Worm (Caenorhabditis elegans): Measurements from ENCODE around the gene asps-1.
A peak's percentile ranks its signal among the peaks of the same experiment; 100 is the strongest.

asps-1 gene

ce11 chrV:10352928-10353427 is 35.8 kb upstream of the asps-1 start, which contains the start of gene nol-56 (continued):
- TF ChIP-seq hlh-4 (tag; optimal IDR thresholded peaks at IDR 0.05) (no peak), nhr-20 (tag; optimal IDR thresholded peaks at IDR 0.05) (peak; percentile 91), nhr-90 (tag; optimal IDR thresholded peaks at IDR 0.05; ENCODE audit: poor library complexity) (peak; percentile 90), ets-5 (GFP tag; IDR thresholded peaks at IDR 0.05) (no peak), elt-3 (tag; optimal IDR thresholded peaks at IDR 0.05) (peak in 2 of 6 experiments; percentile 44 to 47), ceh-82 (tag; optimal IDR thresholded peaks at IDR 0.05) (peak; percentile 72 to 82 (median 73)), ceh-88 (GFP tag; IDR thresholded peaks at IDR 0.05) (no peak; the same call in 1 of the 2 replicates), grh-1 (GFP tag; IDR thresholded peaks at IDR 0.05) (peak; percentile 70), xbp-1 (tag; optimal IDR thresholded peaks at IDR 0.05) (peak; percentile 92), hpl-2 (GFP tag; optimal IDR thresholded peaks at IDR 0.05) (peak; percentile 0), alr-1 (tag; optimal IDR thresholded peaks at IDR 0.05; ENCODE audit: borderline replicate concordance) (no peak), mab-9 (GFP tag; IDR thresholded peaks at IDR 0.05) (peak; percentile 62), lsy-2 (tag; optimal IDR thresholded peaks at IDR 0.05) (peak; percentile 87 to 93), unc-86 (tag; optimal IDR thresholded peaks at IDR 0.05) (peak; percentile 77), rnt-1 (tag; optimal IDR thresholded peaks at IDR 0.05) (peak; percentile 95), nhr-71 (tag; optimal IDR thresholded peaks at IDR 0.05) (peak; percentile 93), snu-23 (GFP tag; optimal IDR thresholded peaks at IDR 0.05) (peak; percentile 92), ceh-63 (GFP tag; optimal IDR thresholded peaks at IDR 0.05) (no peak), ztf-4 (tag; optimal IDR thresholded peaks at IDR 0.05) (peak; percentile 42), snpc-4 (tag; optimal IDR thresholded peaks at IDR 0.05) (peak; percentile 69), blmp-1 (tag; optimal IDR thresholded peaks at IDR 0.05) (peak; percentile 85), fos-1 (tag; optimal IDR thresholded peaks at IDR 0.05) (peak; percentile 44), tbx-2 (tag; optimal IDR thresholded peaks at IDR 0.05) (peak; percentile 89), pag-3 (tag; optimal IDR thresholded peaks at IDR 0.05; ENCODE audit: borderline replicate concordance, insufficient read depth) (no peak), mef-2 (tag; optimal IDR thresholded peaks at IDR 0.05) (no peak), zag-1 (tag; optimal IDR thresholded peaks at IDR 0.05) (no peak), ama-1 (optimal IDR thresholded peaks at IDR 0.05) (no peak), nhr-85 (tag) (peak; percentile 87), nhr-47 (tag; optimal IDR thresholded peaks at IDR 0.05) (peak; percentile 92), nhr-237 (tag; optimal IDR thresholded peaks at IDR 0.05) (peak; percentile 28), lin-14 (GFP tag; optimal IDR thresholded peaks at IDR 0.05) (peak; percentile 87), unc-130 (tag; optimal IDR thresholded peaks at IDR 0.05) (peak; percentile 85), aha-1 (tag; optimal IDR thresholded peaks at IDR 0.05) (no peak), nhr-84 (tag; optimal IDR thresholded peaks at IDR 0.05) (no peak), tlp-1 (tag; optimal IDR thresholded peaks at IDR 0.05) (no peak), jun-1 (tag; optimal IDR thresholded peaks at IDR 0.05) (peak; percentile 51), mep-1 (tag; optimal IDR thresholded peaks at IDR 0.05) (peak; percentile 97), fkh-4 (tag; optimal IDR thresholded peaks at IDR 0.05; ENCODE audit: borderline replicate concordance) (peak; percentile 43), sox-4 (tag; optimal IDR thresholded peaks at IDR 0.05) (peak; percentile 85), nhr-12 (tag; optimal IDR thresholded peaks at IDR 0.05) (no peak)

ce11 chrV:10350054-10350453 is 32.9 kb upstream of the asps-1 start, which contains the start of gene K07C5.9:
Gene K07C5.9 (minus strand): TSS chrV:10350154.
- TF ChIP-seq fkh-10 (GFP tag; optimal IDR thresholded peaks at IDR 0.05) (no peak), efl-1 (optimal IDR thresholded peaks at IDR 0.05) (no peak), efl-1 (GFP tag; optimal IDR thresholded peaks at IDR 0.05 in 1 of 2) (peak in 1 of 2 experiments; percentile 33)
